Fruit fly (Drosophila melanogaster): ENCODE results near the gene Irbp18.

- TF ChIP-seq EcR (GFP tag; optimal IDR thresholded peaks at IDR 0.05): no peak
- TF ChIP-seq Dll (optimal IDR thresholded peaks at IDR 0.05): no peak
- no peak for TF ChIP-seq usp (GFP tag; optimal IDR thresholded peaks at IDR 0.05)
- no peak for TF ChIP-seq CG8478 (optimal IDR thresholded peaks at IDR 0.05)
- no peak for TF ChIP-seq psq (optimal IDR thresholded peaks at IDR 0.05)
- TF ChIP-seq pan (optimal IDR thresholded peaks at IDR 0.05): peak; percentile 87
Measured at dm6 chr3L:11061200-11061599, 36.8 kb downstream of the Irbp18 start, which contains the start of the genes CG6321 and Blos2.

Measured in whole organism.